Worm (Caenorhabditis elegans) whole organism, mixed stage, embryonic: ENCODE results near the gene rars-1.

Experiments used
- M03D4.4 ChIP-seq: sonication (generic microtip); optimal IDR thresholded peaks from 2 replicates; lab custom pipeline; 2017; ENCODE audit warnings: mild to moderate bottlenecking, missing genetic modification characterization, missing compliant biosample characterization
- bed-3 ChIP-seq: fragments of 200-800 bp; sonication (Bioruptor generic); optimal IDR thresholded peaks from 3 replicates; lab custom pipeline; 2018; ENCODE audit warnings: mild to moderate bottlenecking, missing genetic modification characterization, moderate library complexity, missing compliant biosample characterization
- blmp-1 ChIP-seq: fragments of 150-350 bp; optimal IDR thresholded peaks from 2 replicates; lab custom pipeline; 2014; ENCODE audit warnings: missing biosample characterization, missing genetic modification characterization
- ceh-39 ChIP-seq: fragments of 150-350 bp; optimal IDR thresholded peaks from 2 replicates; lab custom pipeline; 2014; ENCODE audit warnings: missing biosample characterization, missing genetic modification characterization
- ceh-43 ChIP-seq: fragments of 200-800 bp; sonication (Bioruptor generic); optimal IDR thresholded peaks from 2 replicates; lab custom pipeline; 2018; ENCODE audit warnings: mild to moderate bottlenecking, missing genetic modification characterization, moderate library complexity, missing compliant biosample characterization
- ceh-83 ChIP-seq: fragments of 200-800 bp; sonication (Bioruptor generic); optimal IDR thresholded peaks from 2 replicates; lab custom pipeline; 2018; ENCODE audit warnings: mild to moderate bottlenecking, missing genetic modification characterization, missing compliant biosample characterization
- ces-1 ChIP-seq: fragments of 150-350 bp; optimal IDR thresholded peaks from 2 replicates; lab custom pipeline; 2014; ENCODE audit warnings: missing biosample characterization, missing genetic modification reagents, missing genetic modification characterization
- cnd-1 ChIP-seq: fragments of 200-800 bp; sonication (Bioruptor generic); optimal IDR thresholded peaks from 2 replicates; lab custom pipeline; 2018; ENCODE audit warnings: mild to moderate bottlenecking, missing genetic modification characterization, missing compliant biosample characterization
- drap-1 ChIP-seq: fragments of 200-800 bp; sonication (Bioruptor generic); optimal IDR thresholded peaks from 3 replicates; lab custom pipeline; 2018; ENCODE audit warnings: mild to moderate bottlenecking, missing genetic modification characterization, missing compliant biosample characterization
- elt-1 ChIP-seq: sonication (generic microtip); optimal IDR thresholded peaks from 2 replicates; lab custom pipeline; 2017; ENCODE audit warnings: missing genetic modification characterization, mild to moderate bottlenecking, missing compliant biosample characterization, antibody characterized with exemption, moderate library complexity, borderline replicate concordance; ENCODE audit not compliant: insufficient read depth
- elt-3 ChIP-seq: fragments of 150-350 bp; optimal IDR thresholded peaks from 2 replicates; lab custom pipeline; 2014; ENCODE audit warnings: missing biosample characterization, missing genetic modification characterization
- flh-1 ChIP-seq: fragments of 200-800 bp; sonication (Bioruptor generic); optimal IDR thresholded peaks from 2 replicates; lab custom pipeline; 2018; ENCODE audit warnings: mild to moderate bottlenecking, missing genetic modification characterization, moderate library complexity, missing compliant biosample characterization
- ham-2 ChIP-seq: fragments of 200-800 bp; sonication (Bioruptor generic); optimal IDR thresholded peaks from 2 replicates; lab custom pipeline; 2018; ENCODE audit warnings: mild to moderate bottlenecking, missing genetic modification characterization, missing compliant biosample characterization
- hlh-1 ChIP-seq: fragments of 150-350 bp; optimal IDR thresholded peaks from 2 replicates; lab custom pipeline; 2014; ENCODE audit warnings: missing biosample characterization, missing genetic modification reagents, missing genetic modification characterization
- lin-13 ChIP-seq: fragments of 150-350 bp; optimal IDR thresholded peaks from 2 replicates; lab custom pipeline; 2014; ENCODE audit warnings: missing biosample characterization, missing genetic modification characterization
- lin-32 ChIP-seq: fragments of 200-800 bp; sonication (Bioruptor generic); optimal IDR thresholded peaks from 2 replicates; lab custom pipeline; 2018; ENCODE audit warnings: mild to moderate bottlenecking, missing genetic modification characterization, missing compliant biosample characterization
- lsy-2 ChIP-seq: fragments of 150-350 bp; optimal IDR thresholded peaks from 2 replicates; lab custom pipeline; 2014; ENCODE audit warnings: missing biosample characterization, missing genetic modification characterization
- mab-5 ChIP-seq: fragments of 150-350 bp; optimal IDR thresholded peaks from 2 replicates; lab custom pipeline; 2014; ENCODE audit warnings: missing biosample characterization, missing genetic modification characterization
- mep-1 ChIP-seq: fragments of 150-350 bp; optimal IDR thresholded peaks from 2 replicates; lab custom pipeline; 2017; ENCODE audit warnings: missing biosample characterization, missing genetic modification reagents, missing genetic modification characterization, inconsistent platforms
- mls-2 ChIP-seq: sonication (generic microtip); optimal IDR thresholded peaks from 2 replicates; lab custom pipeline; 2016; ENCODE audit warnings: mild to moderate bottlenecking, missing genetic modification characterization, moderate library complexity, missing compliant biosample characterization
- nhr-12 ChIP-seq: fragments of 150-350 bp; optimal IDR thresholded peaks from 2 replicates; lab custom pipeline; 2014; ENCODE audit warnings: missing biosample characterization, missing genetic modification characterization
- nhr-2 ChIP-seq: fragments of 150-350 bp; optimal IDR thresholded peaks from 2 replicates; lab custom pipeline; 2014; ENCODE audit warnings: missing biosample characterization, missing genetic modification characterization
- nhr-237 ChIP-seq: fragments of 150-350 bp; optimal IDR thresholded peaks from 2 replicates; lab custom pipeline; 2014; ENCODE audit warnings: missing biosample characterization, missing genetic modification characterization
- nhr-28 ChIP-seq: fragments of 150-350 bp; optimal IDR thresholded peaks from 2 replicates; lab custom pipeline; 2014; ENCODE audit warnings: missing biosample characterization, missing genetic modification characterization
- nhr-76 ChIP-seq: sonication (generic microtip); optimal IDR thresholded peaks from 2 replicates; lab custom pipeline; 2017; ENCODE audit warnings: missing biosample characterization, missing genetic modification characterization
- pha-4 ChIP-seq: fragments of 150-350 bp; optimal IDR thresholded peaks from 2 replicates; lab custom pipeline; 2018; ENCODE audit warnings: missing biosample characterization, missing genetic modification reagents, missing genetic modification characterization
- sem-2 ChIP-seq: fragments of 200-800 bp; sonication (Bioruptor generic); optimal IDR thresholded peaks from 2 replicates; lab custom pipeline; 2018; ENCODE audit warnings: mild to moderate bottlenecking, missing genetic modification characterization, missing compliant biosample characterization
- snpc-4 ChIP-seq: fragments of 150-350 bp; optimal IDR thresholded peaks from 2 replicates; lab custom pipeline; 2014; ENCODE audit warnings: missing biosample characterization, missing genetic modification characterization
- sptf-1 ChIP-seq: sonication (generic microtip); optimal IDR thresholded peaks from 2 replicates; lab custom pipeline; 2017; ENCODE audit warnings: mild to moderate bottlenecking, missing genetic modification characterization, moderate library complexity, missing compliant biosample characterization
- tbx-8 ChIP-seq: fragments of 200-800 bp; sonication (Bioruptor generic); optimal IDR thresholded peaks from 2 replicates; lab custom pipeline; 2018; ENCODE audit warnings: mild to moderate bottlenecking, missing genetic modification characterization, moderate library complexity, missing compliant biosample characterization
- unc-120 ChIP-seq: sonication (generic microtip); optimal IDR thresholded peaks from 2 replicates; lab custom pipeline; 2017; ENCODE audit warnings: missing genetic modification characterization, missing compliant biosample characterization; ENCODE audit not compliant: poor library complexity, severe bottlenecking
- unc-39 ChIP-seq: fragments of 150-350 bp; optimal IDR thresholded peaks from 2 replicates; lab custom pipeline; 2014; ENCODE audit warnings: missing biosample characterization, missing genetic modification characterization
- unc-62 ChIP-seq: fragments of 150-350 bp; optimal IDR thresholded peaks from 2 replicates; lab custom pipeline; 2014; ENCODE audit warnings: missing biosample characterization, missing genetic modification reagents, missing genetic modification characterization
- zip-8 ChIP-seq: fragments of 150-350 bp; optimal IDR thresholded peaks from 2 replicates; lab custom pipeline; 2014; ENCODE audit warnings: missing biosample characterization, missing genetic modification characterization
- ztf-11 ChIP-seq: fragments of 150-350 bp; optimal IDR thresholded peaks from 2 replicates; lab custom pipeline; 2014; ENCODE audit warnings: missing biosample characterization, missing genetic modification characterization

rars-1 gene

ce11 chrIII:4903784-4904183 is 13.2 kb downstream of the rars-1 start, which contains the start of gene kbp-2:
Gene kbp-2 (minus strand): TSS chrIII:4903884.
- TF ChIP-seq nhr-28 (tag; lab: Kevin White, UChicago) = no peak
- TF ChIP-seq ztf-11 (tag; lab: Kevin White, UChicago) = no peak
- no peak for TF ChIP-seq zip-8 (tag; lab: Kevin White, UChicago)
- TF ChIP-seq elt-3 (tag; lab: Kevin White, UChicago) = no peak
- no peak for TF ChIP-seq lsy-2 (tag; lab: Kevin White, UChicago)
- TF ChIP-seq tbx-8 (GFP tag; lab: Kevin White, UChicago) = no peak
- no peak for TF ChIP-seq hlh-1 (tag; lab: Kevin White, UChicago)
- TF ChIP-seq nhr-76 (tag; lab: Kevin White, UChicago) = no peak
- no peak for TF ChIP-seq nhr-2 (tag; lab: Kevin White, UChicago)
- TF ChIP-seq ceh-39 = no peak
- TF ChIP-seq lin-13 (tag; lab: Kevin White, UChicago) = no peak
- TF ChIP-seq unc-120 = no peak
- no peak for TF ChIP-seq nhr-237 (tag; lab: Kevin White, UChicago)

- TF ChIP-seq bed-3 (GFP tag; lab: Kevin White, UChicago) = no peak
- TF ChIP-seq mep-1 (tag; lab: Kevin White, UChicago) = no peak
- no peak for TF ChIP-seq ztf-11 (tag; lab: Kevin White, UChicago)
- TF ChIP-seq lin-32 (GFP tag; lab: Kevin White, UChicago) = no peak
- no peak for TF ChIP-seq ham-2 (GFP tag; lab: Kevin White, UChicago)
- no peak for TF ChIP-seq tbx-8 (GFP tag; lab: Kevin White, UChicago)
- TF ChIP-seq unc-62 = no peak
- no peak for TF ChIP-seq M03D4.4 (tag; lab: Kevin White, UChicago)
- TF ChIP-seq unc-39 = no peak
- no peak for TF ChIP-seq nhr-28 (tag; lab: Kevin White, UChicago)
- TF ChIP-seq ceh-83 (GFP tag; lab: Kevin White, UChicago) = no peak
- no peak for TF ChIP-seq lsy-2 (tag; lab: Kevin White, UChicago)
- TF ChIP-seq zip-8 (tag; lab: Kevin White, UChicago) = no peak
- no peak for TF ChIP-seq unc-120
These were observed 16.7 kb downstream of the rars-1 start, which contains the start of gene tag-340 for ce11 chrIII:4900260-4900659. Gene tag-340 (plus strand): TSS chrIII:4900508.

- peak; percentile 52 for TF ChIP-seq ceh-43 (GFP tag; lab: Kevin White, UChicago)
- peak; percentile 89 for TF ChIP-seq blmp-1
- TF ChIP-seq nhr-237 (tag; lab: Kevin White, UChicago) = peak; percentile 97
- peak; percentile 41 for TF ChIP-seq tbx-8 (GFP tag; lab: Kevin White, UChicago)
- peak; percentile 83 for TF ChIP-seq mls-2 (tag; lab: Kevin White, UChicago)
- no peak for TF ChIP-seq flh-1 (GFP tag; lab: Kevin White, UChicago)
- TF ChIP-seq elt-1 (tag; lab: Kevin White, UChicago) = no peak
- TF ChIP-seq bed-3 (GFP tag; lab: Kevin White, UChicago) = no peak
- TF ChIP-seq ceh-39 = peak; percentile 85
- TF ChIP-seq mep-1 (tag; lab: Kevin White, UChicago) = peak; percentile 96
- TF ChIP-seq sptf-1 (tag; lab: Kevin White, UChicago) = peak; percentile 88
- TF ChIP-seq unc-62 = peak; percentile 95
- TF ChIP-seq elt-3 (tag; lab: Kevin White, UChicago) = peak; percentile 69
- peak; percentile 29 for TF ChIP-seq nhr-76 (tag; lab: Kevin White, UChicago)
- peak; percentile 72 for TF ChIP-seq nhr-12
- TF ChIP-seq lin-13 (tag; lab: Kevin White, UChicago) = peak; percentile 91
- TF ChIP-seq nhr-2 (tag; lab: Kevin White, UChicago) = peak; percentile 50
- peak; percentile 42 for TF ChIP-seq zip-8 (tag; lab: Kevin White, UChicago)
- peak; percentile 89 for TF ChIP-seq unc-120
- TF ChIP-seq unc-39 = peak; percentile 47
- peak; percentile 61 for TF ChIP-seq mab-5 (tag; lab: Kevin White, UChicago)
- TF ChIP-seq lsy-2 (tag; lab: Kevin White, UChicago) = peak; percentile 88
- peak; percentile 91 for TF ChIP-seq ztf-11 (tag; lab: Kevin White, UChicago)
- no peak for TF ChIP-seq sem-2 (GFP tag; lab: Kevin White, UChicago)
- TF ChIP-seq hlh-1 (tag; lab: Kevin White, UChicago) = peak; percentile 84
- TF ChIP-seq lin-32 (GFP tag; lab: Kevin White, UChicago) = peak; percentile 30
- TF ChIP-seq ceh-83 (GFP tag; lab: Kevin White, UChicago) = no peak
- peak; percentile 86 for TF ChIP-seq M03D4.4 (tag; lab: Kevin White, UChicago)
- no peak for TF ChIP-seq nhr-28 (tag; lab: Kevin White, UChicago)
- no peak for TF ChIP-seq snpc-4 (tag; lab: Kevin White, UChicago)
- TF ChIP-seq ces-1 (GFP tag; lab: Kevin White, UChicago) = peak; percentile 84
- peak; percentile 92 for TF ChIP-seq ham-2 (GFP tag; lab: Kevin White, UChicago)
- peak; percentile 84 for TF ChIP-seq drap-1 (GFP tag; lab: Kevin White, UChicago)
- peak; percentile 98 for TF ChIP-seq pha-4 (tag; lab: Kevin White, UChicago)
- peak; percentile 86 for TF ChIP-seq cnd-1 (tag; lab: Kevin White, UChicago)
- TF ChIP-seq, all 35 proteins: peak for 28
These were observed 17.2 kb downstream of the rars-1 start for ce11 chrIII:4899728-4900127.
